Worm (Caenorhabditis elegans) whole organism, late embryonic: ENCODE results near the gene C16C10.2.

Experiments used
- F13H6.1 ChIP-seq: sonication (generic microtip); optimal IDR thresholded peaks from 2 replicates; lab custom pipeline; 2016; ENCODE audit warnings: missing genetic modification characterization, missing compliant biosample characterization
- K09A11.1 ChIP-seq: sonication (generic microtip); optimal IDR thresholded peaks from 2 replicates; lab custom pipeline; 2017; ENCODE audit warnings: antibody characterized with exemption, mild to moderate bottlenecking, missing genetic modification characterization, missing compliant biosample characterization; ENCODE audit not compliant: insufficient read depth
- ama-1 ChIP-seq: fragments of 150-350 bp; optimal IDR thresholded peaks from 2 replicates; lab custom pipeline; 2014
- ceh-19 ChIP-seq: fragments of 200-800 bp; sonication (Bioruptor generic); optimal IDR thresholded peaks from 2 replicates; lab custom pipeline; 2018; ENCODE audit warnings: mild to moderate bottlenecking, missing genetic modification characterization, missing compliant biosample characterization
- ceh-2 ChIP-seq: sonication (generic microtip); optimal IDR thresholded peaks from 2 replicates; lab custom pipeline; 2016; ENCODE audit warnings: missing genotype, missing genetic modification characterization, missing compliant biosample characterization
- ceh-22 ChIP-seq: sonication (generic microtip); optimal IDR thresholded peaks from 2 replicates; lab custom pipeline; 2017; ENCODE audit warnings: missing biosample characterization, missing genetic modification characterization
- ceh-31 ChIP-seq: sonication (generic microtip); optimal IDR thresholded peaks from 2 replicates; lab custom pipeline; 2016; ENCODE audit warnings: missing genetic modification characterization, missing compliant biosample characterization
- ceh-34 ChIP-seq: sonication (generic microtip); optimal IDR thresholded peaks from 2 replicates; lab custom pipeline; 2016; ENCODE audit warnings: mild to moderate bottlenecking, missing genetic modification characterization, missing compliant biosample characterization
- ceh-48 ChIP-seq: sonication (generic microtip); optimal IDR thresholded peaks from 2 replicates; lab custom pipeline; 2016; ENCODE audit warnings: missing genetic modification characterization, inconsistent platforms, missing compliant biosample characterization
- ceh-6 ChIP-seq: fragments of 200-800 bp; sonication (Bioruptor generic); optimal IDR thresholded peaks from 2 replicates; lab custom pipeline; 2018; ENCODE audit warnings: mild to moderate bottlenecking, missing genetic modification characterization, missing compliant biosample characterization
- ceh-9 ChIP-seq: sonication (generic microtip); optimal IDR thresholded peaks from 2 replicates; lab custom pipeline; 2016; ENCODE audit warnings: mild to moderate bottlenecking, missing genetic modification characterization, inconsistent platforms, missing compliant biosample characterization
- che-1 ChIP-seq: sonication (generic microtip); optimal IDR thresholded peaks from 2 replicates; lab custom pipeline; 2016; ENCODE audit warnings: mild to moderate bottlenecking, missing genetic modification characterization, missing compliant biosample characterization
- elt-2 ChIP-seq: sonication (generic microtip); optimal IDR thresholded peaks from 2 replicates; lab custom pipeline; 2016; ENCODE audit warnings: missing genetic modification reagents, missing genetic modification characterization, missing compliant biosample characterization
- ets-4 ChIP-seq: sonication (generic microtip); optimal IDR thresholded peaks from 2 replicates; lab custom pipeline; 2016; ENCODE audit warnings: missing genetic modification characterization, missing compliant biosample characterization
- hlh-13 ChIP-seq: fragments of 200-800 bp; sonication (Bioruptor generic); optimal IDR thresholded peaks from 2 replicates; lab custom pipeline; 2018; ENCODE audit warnings: mild to moderate bottlenecking, missing genetic modification characterization, missing compliant biosample characterization
- madf-2 ChIP-seq: sonication (generic microtip); optimal IDR thresholded peaks from 2 replicates; lab custom pipeline; 2017; ENCODE audit warnings: missing genetic modification characterization, missing compliant biosample characterization
- mec-3 ChIP-seq: sonication (generic microtip); optimal IDR thresholded peaks from 2 replicates; lab custom pipeline; 2016; ENCODE audit warnings: borderline replicate concordance, missing genetic modification characterization, missing compliant biosample characterization
- nfya-1 ChIP-seq: sonication (generic microtip); optimal IDR thresholded peaks from 2 replicates; lab custom pipeline; 2017; ENCODE audit warnings: missing genetic modification characterization, mild to moderate bottlenecking, missing compliant biosample characterization, antibody characterized with exemption, moderate library complexity
- nhr-11 ChIP-seq: fragments of 150-350 bp; optimal IDR thresholded peaks from 2 replicates; lab custom pipeline; 2014; ENCODE audit warnings: missing biosample characterization, missing genetic modification characterization
- nhr-232 ChIP-seq: sonication (generic microtip); optimal IDR thresholded peaks from 2 replicates; lab custom pipeline; 2016; ENCODE audit warnings: missing genetic modification characterization, missing compliant biosample characterization
- odd-2 ChIP-seq: sonication (generic microtip); optimal IDR thresholded peaks from 2 replicates; lab custom pipeline; 2017; ENCODE audit warnings: antibody characterized with exemption, mild to moderate bottlenecking, missing genetic modification characterization, missing compliant biosample characterization
- pag-3 ChIP-seq: sonication (generic microtip); optimal IDR thresholded peaks from 2 replicates; lab custom pipeline; 2016; ENCODE audit warnings: missing compliant biosample characterization, missing genetic modification characterization, borderline replicate concordance
- pat-9 ChIP-seq: fragments of 200-800 bp; sonication (Bioruptor generic); optimal IDR thresholded peaks from 2 replicates; lab custom pipeline; 2018; ENCODE audit warnings: mild to moderate bottlenecking, missing genetic modification characterization, moderate library complexity, missing compliant biosample characterization
- pax-1 ChIP-seq: fragments of 150-350 bp; optimal IDR thresholded peaks from 2 replicates; lab custom pipeline; 2014; ENCODE audit warnings: missing biosample characterization, missing genetic modification characterization
- pha-4 ChIP-seq: fragments of 150-350 bp; optimal IDR thresholded peaks from 2 replicates; lab custom pipeline; 2018; ENCODE audit warnings: missing biosample characterization, missing genetic modification reagents, missing genetic modification characterization
- pros-1 ChIP-seq: fragments of 150-350 bp; optimal IDR thresholded peaks from 2 replicates; lab custom pipeline; 2014; ENCODE audit warnings: missing biosample characterization, missing genetic modification reagents, missing genetic modification characterization
- ref-2 ChIP-seq: sonication (generic microtip); optimal IDR thresholded peaks from 2 replicates; lab custom pipeline; 2016; ENCODE audit warnings: missing genetic modification characterization, missing compliant biosample characterization
- sdc-2 ChIP-seq: sonication (generic microtip); optimal IDR thresholded peaks from 2 replicates; lab custom pipeline; 2016; ENCODE audit warnings: missing genotype, missing genetic modification characterization, missing compliant biosample characterization
- sox-2 ChIP-seq: fragments of 200-800 bp; sonication (Bioruptor generic); IDR thresholded peaks from 2 replicates; pipeline ENCODE4 v1.3.6; 2022; ENCODE audit warnings: missing genetic modification reagents, missing genetic modification characterization, missing compliant biosample characterization
- sox-4 ChIP-seq: sonication (generic microtip); optimal IDR thresholded peaks from 2 replicates; lab custom pipeline; 2017; ENCODE audit warnings: mild to moderate bottlenecking, missing genetic modification characterization, inconsistent platforms, missing compliant biosample characterization
- syd-9 ChIP-seq: sonication (generic microtip); optimal IDR thresholded peaks from 2 replicates; lab custom pipeline; 2016; ENCODE audit warnings: mild to moderate bottlenecking, missing genetic modification characterization, moderate library complexity, missing compliant biosample characterization
- tbx-2 ChIP-seq: sonication (generic microtip); optimal IDR thresholded peaks from 2 replicates; lab custom pipeline; 2016; ENCODE audit warnings: missing genetic modification characterization, missing compliant biosample characterization
- tbx-7 ChIP-seq: sonication (generic microtip); optimal IDR thresholded peaks from 2 replicates; lab custom pipeline; 2016; ENCODE audit warnings: missing genotype, missing genetic modification characterization, missing compliant biosample characterization
- ttx-3 ChIP-seq: sonication (generic microtip); optimal IDR thresholded peaks from 2 replicates; lab custom pipeline; 2016; ENCODE audit warnings: missing genetic modification reagents, missing genetic modification characterization, missing compliant biosample characterization
- unc-3 ChIP-seq, 2 experiments: fragments of 200-800 bp in 1 of 2; sonication (Bioruptor generic) in 1 of 2; sonication (generic microtip) in 1 of 2; conservative IDR thresholded peaks in 1 of 2; optimal IDR thresholded peaks in 1 of 2; 2 replicates each; pipeline versions ENCODE4 v1.3.6 to Lab custom; 2016 to 2022; ENCODE audit warnings: missing compliant biosample characterization in 2 of 2, missing genetic modification characterization in 2 of 2, missing genetic modification reagents in 1 of 2
- unc-42 ChIP-seq: sonication (generic microtip); optimal IDR thresholded peaks from 2 replicates; lab custom pipeline; 2016; ENCODE audit warnings: missing genotype, missing genetic modification characterization, missing compliant biosample characterization
- unc-55 ChIP-seq: sonication (generic microtip); optimal IDR thresholded peaks from 2 replicates; lab custom pipeline; 2017; ENCODE audit warnings: missing biosample characterization, missing genetic modification reagents, missing genetic modification characterization
- unc-86 ChIP-seq: sonication (generic microtip); optimal IDR thresholded peaks from 2 replicates; lab custom pipeline; 2016; ENCODE audit warnings: missing genetic modification characterization, missing compliant biosample characterization
- zip-5 ChIP-seq: sonication (generic microtip); optimal IDR thresholded peaks from 2 replicates; lab custom pipeline; 2016; ENCODE audit warnings: missing genetic modification characterization, missing compliant biosample characterization
- ztf-16 ChIP-seq: sonication (generic microtip); optimal IDR thresholded peaks from 2 replicates; lab custom pipeline; 2017; ENCODE audit warnings: missing genetic modification characterization, missing compliant biosample characterization

The C16C10.2 gene

ce11 chrIII:4191091-4191638 lies 12.7 kb upstream of the C16C10.2 start, which contains the start of gene dnj-16:
Gene dnj-16, plus strand, starts transcription at chrIII:4191141.
- TF ChIP-seq sdc-2 (no peak), ceh-31 (tag; lab: Kevin White, UChicago) (peak; percentile 52), nfya-1 (peak; percentile 4), ceh-48 (tag; lab: Kevin White, UChicago) (peak; percentile 61), unc-55 (GFP tag; lab: Kevin White, UChicago) (peak; percentile 26), unc-42 (peak; percentile 58), ceh-9 (no peak)
- TF ChIP-seq, all 69 proteins: peak for 5

DNA sequence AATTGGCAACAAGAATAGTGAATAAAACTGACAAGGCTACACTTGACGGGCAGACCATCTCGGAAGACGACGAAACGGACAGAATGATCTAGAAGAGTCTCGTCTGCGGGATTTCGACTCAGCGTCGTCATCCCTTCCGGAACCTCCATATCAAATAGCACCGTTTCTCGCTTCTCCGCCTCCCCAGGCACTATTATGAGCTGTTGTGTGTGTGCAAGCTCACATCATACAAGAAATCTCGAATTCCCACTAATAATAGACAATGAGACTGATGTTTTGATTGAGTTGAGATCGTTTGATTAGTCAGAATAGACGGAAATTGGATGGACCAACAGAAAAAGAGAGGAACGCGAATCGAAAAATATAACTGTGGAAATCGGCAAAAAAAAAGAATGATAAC lies 11.8 kb upstream of the C16C10.2 start, which contains the start of gene spp-28:
TSS of gene spp-28 (minus strand) at position 101 of the 400 bp plus-strand sequence.
- TF ChIP-seq nhr-11 (no peak), unc-55 (GFP tag; lab: Kevin White, UChicago) (no peak), ceh-48 (tag; lab: Kevin White, UChicago) (no peak), ceh-9 (no peak), ttx-3 (tag; lab: Kevin White, UChicago) (no peak), pat-9 (tag; lab: Kevin White, UChicago) (no peak), ceh-6 (no peak), unc-86 (tag; lab: Kevin White, UChicago) (no peak), tbx-7 (tag; lab: Kevin White, UChicago) (no peak), pax-1 (tag; lab: Kevin White, UChicago) (no peak), sox-4 (tag; lab: Kevin White, UChicago) (no peak), tbx-2 (tag; lab: Kevin White, UChicago) (no peak), ets-4 (tag; lab: Kevin White, UChicago) (no peak), ztf-16 (tag; lab: Kevin White, UChicago) (no peak), mec-3 (no peak), madf-2 (tag; lab: Kevin White, UChicago) (no peak), F13H6.1 (no peak), ceh-22 (no peak), syd-9 (tag; lab: Kevin White, UChicago) (no peak), pros-1 (tag; lab: Kevin White, UChicago) (no peak)

DNA sequence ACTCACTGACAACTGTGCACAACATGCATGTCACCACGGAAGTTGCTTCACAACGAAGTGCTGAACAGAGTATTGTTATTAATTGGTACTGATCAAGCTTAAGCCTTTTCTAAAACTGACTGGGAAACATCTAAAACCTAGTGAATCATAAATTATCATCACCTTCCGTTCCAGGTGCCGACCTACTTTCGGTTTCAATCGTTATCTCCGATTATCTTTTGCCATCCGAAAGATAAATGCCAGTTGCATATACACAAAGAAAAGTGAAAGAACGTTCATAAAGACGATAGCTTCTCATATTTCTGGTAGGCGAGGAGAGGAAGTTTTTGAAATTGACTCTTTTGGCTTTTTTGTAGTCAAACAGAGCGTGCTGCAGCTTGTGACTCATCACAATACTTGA lies 11.1 kb upstream of the C16C10.2 start:
- no peak for TF ChIP-seq sox-4 (tag; lab: Kevin White, UChicago)
- TF ChIP-seq sox-2 (GFP tag; lab: Robert Waterston, UW), result no peak
- TF ChIP-seq pag-3 (tag; lab: Kevin White, UChicago), result no peak
- TF ChIP-seq pha-4 (tag; lab: Kevin White, UChicago), result no peak
- TF ChIP-seq odd-2 (tag; lab: Kevin White, UChicago), result no peak
- TF ChIP-seq unc-3 (GFP tag; conservative IDR thresholded peaks at IDR 0.05; lab: Robert Waterston, UW), result no peak
- no peak for TF ChIP-seq unc-3 (tag; optimal IDR thresholded peaks at IDR 0.05; lab: Kevin White, UChicago)
- no peak for TF ChIP-seq ref-2 (tag; lab: Kevin White, UChicago)
- no peak for TF ChIP-seq ama-1
- no peak for TF ChIP-seq che-1
- no peak for TF ChIP-seq ceh-19 (GFP tag; lab: Kevin White, UChicago)
- no peak for TF ChIP-seq tbx-7 (tag; lab: Kevin White, UChicago)
- TF ChIP-seq nhr-232, result no peak

ce11 chrIII:4187845-4188244 lies 9.4 kb upstream of the C16C10.2 start, which contains the start of gene R74.2:
Gene R74.2, plus strand, starts transcription at chrIII:4188160.
- TF ChIP-seq pax-1 (tag; lab: Kevin White, UChicago) (no peak), elt-2 (tag; lab: Kevin White, UChicago) (no peak), ceh-2 (tag; lab: Kevin White, UChicago) (no peak), pha-4 (tag; lab: Kevin White, UChicago) (no peak), ceh-34 (no peak), hlh-13 (GFP tag; lab: Kevin White, UChicago) (no peak), zip-5 (tag; lab: Kevin White, UChicago) (no peak), K09A11.1 (tag; lab: Kevin White, UChicago) (no peak), tbx-7 (tag; lab: Kevin White, UChicago) (no peak)
